Worm (Caenorhabditis elegans): Measurements from ENCODE around the gene B0250.7.
A peak's percentile ranks its signal among the peaks of the same experiment; 100 is the strongest.

B0250.7 gene

ce11 chrV:20455637-20456036 lies 20.2 kb downstream of the B0250.7 start:
- TF ChIP-seq hlh-1 (tag; optimal IDR thresholded peaks at IDR 0.05) (no peak), lin-13 (tag; optimal IDR thresholded peaks at IDR 0.05) (peak; percentile 42), unc-62 (GFP tag; optimal IDR thresholded peaks at IDR 0.05) (no peak), sem-2 (GFP tag; optimal IDR thresholded peaks at IDR 0.05) (no peak), drap-1 (GFP tag; optimal IDR thresholded peaks at IDR 0.05) (peak; percentile 83), sptf-1 (tag; optimal IDR thresholded peaks at IDR 0.05) (peak; percentile 1), unc-120 (tag; optimal IDR thresholded peaks at IDR 0.05; ENCODE audit: poor library complexity, severe bottlenecking) (peak; percentile 5), lin-32 (GFP tag; optimal IDR thresholded peaks at IDR 0.05) (no peak)

ce11 chrV:20453811-20454210 lies 22.1 kb downstream of the B0250.7 start, which contains the start of gene srd-70:
TSS of gene srd-70 (plus strand) at chrV:20454111.
- TF ChIP-seq zip-8 (tag; optimal IDR thresholded peaks at IDR 0.05): no peak
- TF ChIP-seq nhr-76 (tag; optimal IDR thresholded peaks at IDR 0.05): no peak
- no peak for TF ChIP-seq elt-1 (tag; optimal IDR thresholded peaks at IDR 0.05; ENCODE audit: borderline replicate concordance, insufficient read depth)
- no peak for TF ChIP-seq ceh-39 (tag; optimal IDR thresholded peaks at IDR 0.05)
- no peak for TF ChIP-seq unc-39 (tag; optimal IDR thresholded peaks at IDR 0.05)

ce11 chrV:20453084-20453483 lies 22.8 kb downstream of the B0250.7 start, which contains the start of gene F48F5.6:
TSS of gene F48F5.6 (minus strand) at chrV:20453184.
- TF ChIP-seq lin-32 (GFP tag; optimal IDR thresholded peaks at IDR 0.05): no peak
- no peak for TF ChIP-seq hlh-1 (tag; optimal IDR thresholded peaks at IDR 0.05)
- TF ChIP-seq flh-1 (GFP tag; optimal IDR thresholded peaks at IDR 0.05): no peak
- no peak for TF ChIP-seq lin-13 (tag; optimal IDR thresholded peaks at IDR 0.05)
- no peak for TF ChIP-seq nhr-28 (tag; optimal IDR thresholded peaks at IDR 0.05)

ce11 chrV:20451793-20452192 lies 24.1 kb downstream of the B0250.7 start:
- TF ChIP-seq blmp-1 (tag; optimal IDR thresholded peaks at IDR 0.05) (no peak), flh-1 (GFP tag; optimal IDR thresholded peaks at IDR 0.05) (no peak), hlh-1 (tag; optimal IDR thresholded peaks at IDR 0.05) (peak; percentile 96), M03D4.4 (tag; optimal IDR thresholded peaks at IDR 0.05) (no peak), unc-62 (GFP tag; optimal IDR thresholded peaks at IDR 0.05) (peak; percentile 11), cnd-1 (tag; optimal IDR thresholded peaks at IDR 0.05) (no peak), nhr-28 (tag; optimal IDR thresholded peaks at IDR 0.05) (no peak), mls-2 (tag; optimal IDR thresholded peaks at IDR 0.05) (no peak), lsy-2 (tag; optimal IDR thresholded peaks at IDR 0.05) (no peak), unc-120 (tag; optimal IDR thresholded peaks at IDR 0.05; ENCODE audit: poor library complexity, severe bottlenecking) (peak; percentile 56)

ce11 chrV:20445898-20446297 lies 30.0 kb downstream of the B0250.7 start:
- TF ChIP-seq pha-4 (tag; optimal IDR thresholded peaks at IDR 0.05): no peak
- TF ChIP-seq elt-1 (tag; optimal IDR thresholded peaks at IDR 0.05; ENCODE audit: borderline replicate concordance, insufficient read depth): no peak
- TF ChIP-seq ces-1 (GFP tag; optimal IDR thresholded peaks at IDR 0.05): no peak
- TF ChIP-seq lsy-2 (tag; optimal IDR thresholded peaks at IDR 0.05): no peak
- no peak for TF ChIP-seq lin-13 (tag; optimal IDR thresholded peaks at IDR 0.05)
- no peak for TF ChIP-seq nhr-237 (tag; optimal IDR thresholded peaks at IDR 0.05)
- TF ChIP-seq tbx-8 (GFP tag; optimal IDR thresholded peaks at IDR 0.05): no peak
- TF ChIP-seq sptf-1 (tag; optimal IDR thresholded peaks at IDR 0.05): no peak
- TF ChIP-seq elt-3 (tag; optimal IDR thresholded peaks at IDR 0.05): no peak
- TF ChIP-seq mep-1 (tag; optimal IDR thresholded peaks at IDR 0.05): no peak

ce11 chrV:20425183-20425400 lies 50.8 kb downstream of the B0250.7 start, which contains the start of the genes fce-2 and F48F5.8:
TSS of gene fce-2 (plus strand) at chrV:20425301.
TSS of gene F48F5.8 (plus strand) at chrV:20425342.
- TF ChIP-seq unc-39 (tag; optimal IDR thresholded peaks at IDR 0.05) (no peak), elt-1 (tag; optimal IDR thresholded peaks at IDR 0.05; ENCODE audit: borderline replicate concordance, insufficient read depth) (no peak)

ce11 chrV:20424229-20425182 lies 51.4 kb downstream of the B0250.7 start:
- TF ChIP-seq nhr-28 (tag; optimal IDR thresholded peaks at IDR 0.05) (no peak), pha-4 (tag; optimal IDR thresholded peaks at IDR 0.05) (peak; percentile 76), bed-3 (GFP tag; optimal IDR thresholded peaks at IDR 0.05) (no peak), unc-62 (GFP tag; optimal IDR thresholded peaks at IDR 0.05) (peak; percentile 32), M03D4.4 (tag; optimal IDR thresholded peaks at IDR 0.05) (peak; percentile 35), mep-1 (tag; optimal IDR thresholded peaks at IDR 0.05) (peak; percentile 63), elt-3 (tag; optimal IDR thresholded peaks at IDR 0.05) (no peak), drap-1 (GFP tag; optimal IDR thresholded peaks at IDR 0.05) (peak; percentile 6), ceh-83 (GFP tag; optimal IDR thresholded peaks at IDR 0.05) (no peak), ces-1 (GFP tag; optimal IDR thresholded peaks at IDR 0.05) (peak; percentile 80), unc-120 (tag; optimal IDR thresholded peaks at IDR 0.05; ENCODE audit: poor library complexity, severe bottlenecking) (peak; percentile 69), elt-1 (tag; optimal IDR thresholded peaks at IDR 0.05; ENCODE audit: borderline replicate concordance, insufficient read depth) (no peak), lsy-2 (tag; optimal IDR thresholded peaks at IDR 0.05) (peak; percentile 42), blmp-1 (tag; optimal IDR thresholded peaks at IDR 0.05) (no peak), sem-2 (GFP tag; optimal IDR thresholded peaks at IDR 0.05) (no peak), ztf-11 (tag; optimal IDR thresholded peaks at IDR 0.05) (no peak), nhr-237 (tag; optimal IDR thresholded peaks at IDR 0.05) (peak; percentile 32), cnd-1 (tag; optimal IDR thresholded peaks at IDR 0.05) (peak; percentile 87), mls-2 (tag; optimal IDR thresholded peaks at IDR 0.05) (peak; percentile 37), nhr-2 (tag; optimal IDR thresholded peaks at IDR 0.05) (peak; percentile 45), sptf-1 (tag; optimal IDR thresholded peaks at IDR 0.05) (peak; percentile 61), lin-32 (GFP tag; optimal IDR thresholded peaks at IDR 0.05) (peak; percentile 68)
